Fruit fly (Drosophila melanogaster) S2 (cell line): ENCODE data around the gene CG15514.

Source experiments
- CG8478 ChIP-seq: fragments of >200 bp; optimal IDR thresholded peaks from 2 replicates; lab custom pipeline; 2018
- CTCF ChIP-seq, 2 experiments: fragments of >200 bp; optimal IDR thresholded peaks; 2 replicates each; lab custom pipeline; 2018

dm6 chr3R:29818434-29819268 lies 42.6 kb downstream of the CG15514 start, which contains the start of gene neo:
- TF ChIP-seq CG8478 (lab: Kevin White, UChicago): no peak
- no peak for TF ChIP-seq CTCF (optimal IDR thresholded peaks at IDR 0.05; lab: Kevin White, UChicago)
